Fruit fly (Drosophila melanogaster) whole organism, embryonic: ENCODE results near the gene CanB.

ENCODE experiments used
- Ada2b ChIP-seq: fragments of 200-800 bp; sonication (Bioruptor generic); IDR thresholded peaks from 2 replicates; pipeline ENCODE4 v1.3.6; 2022; ENCODE audit warnings: missing biosample characterization, missing genetic modification characterization
- Atf-2 ChIP-seq: fragments of 200-800 bp; sonication (Bioruptor generic); optimal IDR thresholded peaks from 2 replicates; lab custom pipeline; 2016; ENCODE audit warnings: missing biosample characterization, missing genetic modification characterization
- B-H1 ChIP-seq: fragments of 200-800 bp; sonication (Bioruptor generic); IDR thresholded peaks from 3 replicates; pipeline ENCODE4 v1.3.6; 2022; ENCODE audit warnings: missing biosample characterization, missing genetic modification characterization
- CG10431 ChIP-seq: fragments of 200-800 bp; sonication (Bioruptor generic); optimal IDR thresholded peaks from 3 replicates; lab custom pipeline; 2018; ENCODE audit warnings: missing biosample characterization, mild to moderate bottlenecking, missing genetic modification characterization
- CG11456 ChIP-seq: fragments of 200-800 bp; sonication (Bioruptor generic); IDR thresholded peaks from 3 replicates; pipeline ENCODE4 v1.3.6; 2022; ENCODE audit warnings: missing biosample characterization, missing genetic modification characterization
- CG11695 ChIP-seq: fragments of 200-800 bp; sonication (Bioruptor generic); IDR thresholded peaks from 3 replicates; pipeline ENCODE4 v1.3.6; 2022; ENCODE audit warnings: missing biosample characterization, missing genetic modification characterization
- CG12744 ChIP-seq: fragments of 200-800 bp; sonication (Bioruptor generic); optimal IDR thresholded peaks from 2 replicates; lab custom pipeline; 2016; ENCODE audit warnings: missing biosample characterization, missing genetic modification characterization
- CG14014 ChIP-seq: fragments of 200-800 bp; sonication (Bioruptor generic); IDR thresholded peaks from 2 replicates; pipeline ENCODE4 v1.3.6; 2022; ENCODE audit warnings: missing biosample characterization, missing genetic modification characterization
- CG15011 ChIP-seq: fragments of 200-800 bp; sonication (Bioruptor generic); optimal IDR thresholded peaks from 3 replicates; lab custom pipeline; 2018; ENCODE audit warnings: missing biosample characterization, mild to moderate bottlenecking, missing genetic modification characterization
- CG1529 ChIP-seq: fragments of 200-800 bp; sonication (Bioruptor generic); optimal IDR thresholded peaks from 3 replicates; lab custom pipeline; 2018; ENCODE audit warnings: missing biosample characterization, missing genetic modification characterization
- CG16779 ChIP-seq: fragments of 200-800 bp; sonication (Bioruptor generic); IDR thresholded peaks from 2 replicates; pipeline ENCODE4 v1.3.6; 2022; ENCODE audit warnings: missing biosample characterization, missing genetic modification characterization
- CG16863 ChIP-seq: fragments of 200-800 bp; sonication (Bioruptor generic); optimal IDR thresholded peaks from 3 replicates; lab custom pipeline; 2016; ENCODE audit warnings: missing biosample characterization, missing genetic modification characterization
- CG18011 ChIP-seq: fragments of 200-800 bp; sonication (Bioruptor generic); optimal IDR thresholded peaks from 2 replicates; lab custom pipeline; 2017; ENCODE audit warnings: missing biosample characterization, missing genetic modification characterization, mild to moderate bottlenecking, moderate library complexity, missing genotype
- CG1832 ChIP-seq: fragments of 200-800 bp; sonication (Bioruptor generic); optimal IDR thresholded peaks from 2 replicates; lab custom pipeline; 2017; ENCODE audit warnings: missing biosample characterization, mild to moderate bottlenecking, missing genetic modification characterization, inconsistent platforms
- CG3163 ChIP-seq: fragments of 200-800 bp; sonication (Bioruptor generic); optimal IDR thresholded peaks from 3 replicates; lab custom pipeline; 2016; ENCODE audit warnings: missing biosample characterization, missing genetic modification characterization
- CG32767 ChIP-seq: fragments of 200-800 bp; sonication (Bioruptor generic); IDR thresholded peaks from 2 replicates; pipeline ENCODE4 v1.3.6; 2022; ENCODE audit warnings: missing biosample characterization, missing genetic modification characterization
- CG32772 ChIP-seq: fragments of 200-800 bp; sonication (Bioruptor generic); IDR thresholded peaks from 2 replicates; pipeline ENCODE4 v1.3.6; 2022; ENCODE audit warnings: missing biosample characterization, missing genetic modification characterization
- CG7372 ChIP-seq: fragments of 200-800 bp; sonication (Bioruptor generic); IDR thresholded peaks from 2 replicates; pipeline ENCODE4 v1.3.6; 2022; ENCODE audit warnings: missing biosample characterization, missing genetic modification characterization
- CG9817 ChIP-seq: fragments of 200-800 bp; sonication (Bioruptor generic); optimal IDR thresholded peaks from 2 replicates; lab custom pipeline; 2018; ENCODE audit warnings: missing biosample characterization, mild to moderate bottlenecking, missing genetic modification characterization, moderate library complexity
- D19B ChIP-seq: fragments of 200-800 bp; sonication (Bioruptor generic); optimal IDR thresholded peaks from 2 replicates; lab custom pipeline; 2017; ENCODE audit warnings: missing biosample characterization, mild to moderate bottlenecking, missing genetic modification characterization
- Dad ChIP-seq: fragments of 200-800 bp; sonication (Bioruptor generic); optimal IDR thresholded peaks from 3 replicates; lab custom pipeline; 2016; ENCODE audit warnings: missing biosample characterization, missing genetic modification characterization
- Deaf1 ChIP-seq: fragments of 200-800 bp; optimal IDR thresholded peaks from 3 replicates; lab custom pipeline; 2019; ENCODE audit warnings: missing biosample characterization, mild to moderate bottlenecking, missing genetic modification characterization, moderate library complexity
- Dfd ChIP-seq, 2 experiments: fragments of >200 bp; optimal IDR thresholded peaks; 2 replicates each; lab custom pipeline; 2017; ENCODE audit warnings: missing biosample characterization in 2 of 2, missing genetic modification characterization in 2 of 2
- E2f1 ChIP-seq: fragments of 200-800 bp; sonication (Bioruptor generic); IDR thresholded peaks from 2 replicates; pipeline ENCODE4 v1.3.6; 2022; ENCODE audit warnings: missing biosample characterization, missing genetic modification characterization
- Gug ChIP-seq: fragments of 200-800 bp; sonication (Bioruptor generic); IDR thresholded peaks from 4 replicates; pipeline ENCODE4 v1.3.6; 2022; ENCODE audit warnings: missing biosample characterization, missing genetic modification characterization
- H15 ChIP-seq: fragments of 200-800 bp; sonication (Bioruptor generic); IDR thresholded peaks from 3 replicates; pipeline ENCODE4 v1.3.6; 2022; ENCODE audit warnings: missing biosample characterization, missing genetic modification characterization
- H2.0 ChIP-seq: fragments of 200-800 bp; sonication (Bioruptor generic); IDR thresholded peaks from 2 replicates; pipeline ENCODE4 v1.3.6; 2022; ENCODE audit warnings: missing biosample characterization, missing genetic modification characterization
- HLH4C ChIP-seq: fragments of 200-800 bp; sonication (Bioruptor generic); IDR thresholded peaks from 3 replicates; pipeline ENCODE4 v1.3.6; 2022; ENCODE audit warnings: missing biosample characterization, missing genetic modification characterization; ENCODE audit not compliant: partially characterized antibody
- MBD-R2 ChIP-seq: fragments of 200-800 bp; sonication (Bioruptor generic); IDR thresholded peaks from 2 replicates; pipeline ENCODE4 v1.3.6; 2022; ENCODE audit warnings: missing biosample characterization, missing genetic modification characterization
- MESR4 ChIP-seq: fragments of 200-800 bp; sonication (Bioruptor generic); optimal IDR thresholded peaks from 2 replicates; lab custom pipeline; 2018; ENCODE audit warnings: missing biosample characterization, mild to moderate bottlenecking, missing genetic modification characterization, moderate library complexity
- Poxn ChIP-seq: fragments of 200-800 bp; sonication (Bioruptor generic); IDR thresholded peaks from 2 replicates; pipeline ENCODE4 v1.3.6; 2022; ENCODE audit warnings: missing biosample characterization, missing genetic modification characterization
- Rx ChIP-seq: fragments of 200-800 bp; sonication (Bioruptor generic); IDR thresholded peaks from 2 replicates; pipeline ENCODE4 v1.3.6; 2022; ENCODE audit warnings: missing biosample characterization, missing genetic modification characterization
- Spps ChIP-seq: fragments of 200-800 bp; sonication (Bioruptor generic); optimal IDR thresholded peaks from 2 replicates; lab custom pipeline; 2018; ENCODE audit warnings: missing biosample characterization, mild to moderate bottlenecking, missing genetic modification characterization
- Stat92E ChIP-seq, 3 experiments: fragments of >200 bp in 2 of 3; fragments of 200-800 bp in 1 of 3; sonication (Bioruptor generic) in 1 of 3; optimal IDR thresholded peaks; 2 replicates each; lab custom pipeline; 2017 to 2019; ENCODE audit warnings: missing biosample characterization in 3 of 3, missing genetic modification characterization in 3 of 3, mild to moderate bottlenecking in 1 of 3, moderate library complexity in 1 of 3
- cato ChIP-seq: fragments of 200-800 bp; sonication (Bioruptor generic); optimal IDR thresholded peaks from 2 replicates; lab custom pipeline; 2016; ENCODE audit warnings: missing biosample characterization, missing genetic modification characterization, borderline replicate concordance
- crol ChIP-seq: fragments of 200-800 bp; sonication (Bioruptor generic); IDR thresholded peaks from 2 replicates; pipeline ENCODE4 v1.3.6; 2022; ENCODE audit warnings: missing biosample characterization, missing genetic modification characterization
- dati ChIP-seq: fragments of 200-800 bp; sonication (Bioruptor generic); IDR thresholded peaks from 2 replicates; pipeline ENCODE4 v1.3.6; 2022; ENCODE audit warnings: missing biosample characterization, missing genetic modification characterization
- esg ChIP-seq: fragments of 200-800 bp; sonication (Bioruptor generic); conservative IDR thresholded peaks from 2 replicates; pipeline ENCODE4 v1.3.6; 2022; ENCODE audit warnings: missing biosample characterization, missing genetic modification characterization
- gcm2 ChIP-seq: fragments of 200-800 bp; sonication (Bioruptor generic); optimal IDR thresholded peaks from 2 replicates; lab custom pipeline; 2016; ENCODE audit warnings: missing biosample characterization, missing genetic modification characterization
- gsb-n ChIP-seq: fragments of 200-800 bp; sonication (Bioruptor generic); optimal IDR thresholded peaks from 3 replicates; lab custom pipeline; 2018; ENCODE audit warnings: missing biosample characterization, mild to moderate bottlenecking, missing genetic modification characterization
- her ChIP-seq: fragments of 200-800 bp; sonication (Bioruptor generic); optimal IDR thresholded peaks from 2 replicates; lab custom pipeline; 2016; ENCODE audit warnings: missing biosample characterization, missing genetic modification characterization
- lola ChIP-seq, 3 experiments: fragments of >200 bp in 2 of 3; fragments of 200-800 bp in 1 of 3; sonication (Bioruptor generic) in 1 of 3; optimal IDR thresholded peaks; 2 replicates each; lab custom pipeline; 2017 to 2019; ENCODE audit warnings: missing biosample characterization in 3 of 3, missing genetic modification characterization in 3 of 3, mild to moderate bottlenecking in 1 of 3, moderate library complexity in 1 of 3
- p53 ChIP-seq: fragments of 200-800 bp; sonication (Bioruptor generic); optimal IDR thresholded peaks from 2 replicates; lab custom pipeline; 2016; ENCODE audit warnings: missing biosample characterization, missing genetic modification characterization
- pan ChIP-seq, 4 experiments: fragments of >200 bp in 3 of 4; fragments of 200-800 bp in 1 of 4; sonication (Bioruptor generic) in 1 of 4; optimal IDR thresholded peaks in 3 of 4; IDR thresholded peaks in 1 of 4; 2 replicates each; pipeline versions ENCODE4 v1.3.6 to Lab custom; 2017 to 2022; ENCODE audit warnings: missing biosample characterization in 2 of 4, missing genetic modification characterization in 2 of 4, mixed read lengths in 1 of 4
- pum ChIP-seq: fragments of 200-800 bp; sonication (Bioruptor generic); optimal IDR thresholded peaks from 2 replicates; lab custom pipeline; 2016; ENCODE audit warnings: missing biosample characterization, missing genetic modification characterization
- row ChIP-seq: fragments of 200-800 bp; sonication (Bioruptor generic); IDR thresholded peaks from 3 replicates; pipeline ENCODE4 v1.3.6; 2022; ENCODE audit warnings: missing biosample characterization, missing genetic modification characterization
- sima ChIP-seq: fragments of 200-800 bp; sonication (Bioruptor generic); optimal IDR thresholded peaks from 2 replicates; lab custom pipeline; 2016; ENCODE audit warnings: missing biosample characterization, missing genetic modification characterization
- wdn ChIP-seq: fragments of 200-800 bp; sonication (Bioruptor generic); IDR thresholded peaks from 2 replicates; pipeline ENCODE4 v1.3.6; 2022; ENCODE audit warnings: missing biosample characterization, missing genetic modification characterization
- wek ChIP-seq: fragments of 200-800 bp; sonication (Bioruptor generic); optimal IDR thresholded peaks from 3 replicates; lab custom pipeline; 2018; ENCODE audit warnings: missing biosample characterization, mild to moderate bottlenecking, missing genetic modification characterization, moderate library complexity
- z ChIP-seq: fragments of 200-800 bp; sonication (Bioruptor generic); IDR thresholded peaks from 3 replicates; pipeline ENCODE4 v1.3.6; 2022; ENCODE audit warnings: missing biosample characterization, missing genetic modification characterization

CanB gene

dm6 chrX:5322459-5322883 lies 9.8 kb upstream of the CanB start, which contains the start of gene Rnp4F (continued):
- TF ChIP-seq H2.0 (GFP tag; lab: Robert Waterston, UW), result peak; percentile 39; the same call in 1 of the 2 replicates
- TF ChIP-seq E2f1, result peak; percentile 79
- peak; percentile 44 for TF ChIP-seq Atf-2 (GFP tag; lab: Kevin White, UChicago)
- TF ChIP-seq CG16779 (GFP tag; lab: Robert Waterston, UW), result no peak
- no peak for TF ChIP-seq Deaf1 (tag; lab: Kevin White, UChicago)
- TF ChIP-seq CG15011 (GFP tag; lab: Kevin White, UChicago), result no peak
- TF ChIP-seq dati (GFP tag; lab: Robert Waterston, UW), result 0 out of 2 replicates have a peak, but pooled peaks have one; percentile 10
- TF ChIP-seq MESR4, result peak; percentile 24
- peak; percentile 72 for TF ChIP-seq pum (GFP tag; lab: Kevin White, UChicago)
- no peak for TF ChIP-seq CG10431
- TF ChIP-seq wdn (GFP tag; lab: Robert Waterston, UW), result no peak; the same call in 1 of the 2 replicates
- peak; percentile 56 for TF ChIP-seq Rx (GFP tag; lab: Robert Waterston, UW)
- TF ChIP-seq CG3163 (GFP tag; lab: Kevin White, UChicago), result peak; percentile 36
- TF ChIP-seq CG18011 (GFP tag; lab: Kevin White, UChicago), result peak; percentile 48
- TF ChIP-seq H15 (GFP tag; lab: Robert Waterston, UW), result peak; percentile 53; the same call in 1 of the 3 replicates
- TF ChIP-seq CG32772 (GFP tag; lab: Robert Waterston, UW), result peak; percentile 85
- peak; percentile 53 for TF ChIP-seq cato (GFP tag; lab: Kevin White, UChicago)
- no peak for TF ChIP-seq Stat92E (GFP tag; optimal IDR thresholded peaks at IDR 0.05; lab: Kevin White, UChicago)
- peak; percentile 44 for TF ChIP-seq CG12744
- TF ChIP-seq z (GFP tag; lab: Robert Waterston, UW), result no peak
- TF ChIP-seq CG16863, result peak; percentile 53
- TF ChIP-seq row, result peak; percentile 94
- TF ChIP-seq p53 (GFP tag; lab: Kevin White, UChicago), result peak; percentile 53
- TF ChIP-seq Dfd (GFP tag; optimal IDR thresholded peaks at IDR 0.05; lab: Kevin White, UChicago), result peak in 1 of 2 experiments; percentile 15
- TF ChIP-seq her (GFP tag; lab: Kevin White, UChicago), result peak; percentile 70
- no peak; the same call in 1 of the 2 replicates for TF ChIP-seq CG32767
- no peak for TF ChIP-seq gcm2 (GFP tag; lab: Kevin White, UChicago)
- TF ChIP-seq CG11456 (GFP tag; lab: Robert Waterston, UW), result peak; percentile 80; the same call in 2 of the 3 replicates
- TF ChIP-seq esg, result peak; percentile 63
- peak; percentile 85 for TF ChIP-seq MBD-R2 (GFP tag; lab: Robert Waterston, UW)
- peak; percentile 49 for TF ChIP-seq CG7372
- no peak for TF ChIP-seq pan (optimal IDR thresholded peaks at IDR 0.05; lab: Kevin White, UChicago)
- TF ChIP-seq pan (GFP tag; optimal IDR thresholded peaks at IDR 0.05 in 1 of 2, IDR thresholded peaks at IDR 0.05 in 1 of 2), result peak in 1 of 2 experiments; percentile 67
- TF ChIP-seq Dad, result peak; percentile 63
- peak; percentile 35; the same call in 1 of the 3 replicates for TF ChIP-seq B-H1 (GFP tag; lab: Robert Waterston, UW)
- TF ChIP-seq CG11695 (GFP tag; lab: Robert Waterston, UW), result no peak
- no peak for TF ChIP-seq sima (GFP tag; lab: Kevin White, UChicago)
- peak; percentile 71 for TF ChIP-seq HLH4C (GFP tag; lab: Robert Waterston, UW)
- TF ChIP-seq lola (GFP tag; optimal IDR thresholded peaks at IDR 0.05; lab: Kevin White, UChicago), result no peak
- TF ChIP-seq CG9817 (tag; lab: Kevin White, UChicago), result peak; percentile 74
- TF ChIP-seq CG14014, result peak; percentile 57; the same call in 1 of the 2 replicates
- TF ChIP-seq Poxn (GFP tag; lab: Robert Waterston, UW), result peak; percentile 27; the same call in 1 of the 2 replicates
- TF ChIP-seq Ada2b (GFP tag; lab: Robert Waterston, UW), result peak; percentile 44
- peak; percentile 85; the same call in 2 of the 4 replicates for TF ChIP-seq Gug (GFP tag; lab: Robert Waterston, UW)
- TF ChIP-seq CG1832, result no peak
- TF ChIP-seq wek, result no peak
- TF ChIP-seq CG1529 (GFP tag; lab: Kevin White, UChicago), result no peak
- TF ChIP-seq gsb-n (tag; lab: Kevin White, UChicago), result no peak
- no peak for TF ChIP-seq Spps
- TF ChIP-seq D19B, result no peak
- no peak for TF ChIP-seq crol
